Fruit fly (Drosophila melanogaster): ENCODE measurements around the gene MED30.

The MED30 gene

dm6 chr3L:611639-612611, 42.0 kb downstream of the MED30 start:
- TF ChIP-seq CTCF (optimal IDR thresholded peaks at IDR 0.05) (no peak), CG8478 (optimal IDR thresholded peaks at IDR 0.05) (no peak)

dm6 chr3L:610765-611164, 43.1 kb downstream of the MED30 start:
- no peak for TF ChIP-seq CG8478 (optimal IDR thresholded peaks at IDR 0.05)
- no peak for TF ChIP-seq CTCF (optimal IDR thresholded peaks at IDR 0.05)

- TF ChIP-seq CG8478 (optimal IDR thresholded peaks at IDR 0.05) (no peak), CTCF (optimal IDR thresholded peaks at IDR 0.05) (no peak)
These were observed 44.7 kb downstream of the MED30 start for dm6 chr3L:609163-609562.

- TF ChIP-seq CTCF (optimal IDR thresholded peaks at IDR 0.05), result no peak
- TF ChIP-seq CG8478 (optimal IDR thresholded peaks at IDR 0.05), result no peak
These were observed 45.5 kb downstream of the MED30 start for dm6 chr3L:608362-608761.

dm6 chr3L:607551-608314, 46.2 kb downstream of the MED30 start:
- TF ChIP-seq CTCF (optimal IDR thresholded peaks at IDR 0.05) (no peak), CG8478 (optimal IDR thresholded peaks at IDR 0.05) (no peak)

dm6 chr3L:606490-607327, 47.2 kb downstream of the MED30 start, which contains the start of gene Reg-2:
TSS of gene Reg-2 (minus strand) at chr3L:606569.
- TF ChIP-seq CG8478 (optimal IDR thresholded peaks at IDR 0.05) (no peak), CTCF (optimal IDR thresholded peaks at IDR 0.05) (peak; percentile 82 to 96)

- TF ChIP-seq CTCF (optimal IDR thresholded peaks at IDR 0.05) (peak; percentile 62 to 79), CG8478 (optimal IDR thresholded peaks at IDR 0.05) (no peak)
These were observed 49.2 kb downstream of the MED30 start for dm6 chr3L:604701-605100.

- no peak for TF ChIP-seq CTCF (optimal IDR thresholded peaks at IDR 0.05)
- TF ChIP-seq CG8478 (optimal IDR thresholded peaks at IDR 0.05), result no peak
These were observed 49.9 kb downstream of the MED30 start, which contains the start of gene CG13893 for dm6 chr3L:603847-604550. TSS of gene CG13893 (minus strand) at chr3L:604008.

- no peak for TF ChIP-seq CTCF (optimal IDR thresholded peaks at IDR 0.05)
- no peak for TF ChIP-seq CG8478 (optimal IDR thresholded peaks at IDR 0.05)
These were observed 50.7 kb downstream of the MED30 start for dm6 chr3L:603188-603587.
